Worm (Caenorhabditis elegans) whole organism, mixed stage, embryonic: ENCODE results near the gene W05E10.1.

Source experiments
- elt-3 ChIP-seq: fragments of 150-350 bp; optimal IDR thresholded peaks from 2 replicates; lab custom pipeline; 2014; ENCODE audit warnings: missing biosample characterization, missing genetic modification characterization
- lin-13 ChIP-seq: fragments of 150-350 bp; optimal IDR thresholded peaks from 2 replicates; lab custom pipeline; 2014; ENCODE audit warnings: missing biosample characterization, missing genetic modification characterization
- nhr-237 ChIP-seq: fragments of 150-350 bp; optimal IDR thresholded peaks from 2 replicates; lab custom pipeline; 2014; ENCODE audit warnings: missing biosample characterization, missing genetic modification characterization
- sem-2 ChIP-seq: fragments of 200-800 bp; sonication (Bioruptor generic); optimal IDR thresholded peaks from 2 replicates; lab custom pipeline; 2018; ENCODE audit warnings: mild to moderate bottlenecking, missing genetic modification characterization, missing compliant biosample characterization
- snpc-4 ChIP-seq: fragments of 150-350 bp; optimal IDR thresholded peaks from 2 replicates; lab custom pipeline; 2014; ENCODE audit warnings: missing biosample characterization, missing genetic modification characterization

ce11 chrV:11704658-11705057 lies 13.2 kb upstream of the W05E10.1 start:
- TF ChIP-seq lin-13 (tag; lab: Kevin White, UChicago) (no peak), elt-3 (tag; lab: Kevin White, UChicago) (no peak), sem-2 (GFP tag; lab: Kevin White, UChicago) (no peak), snpc-4 (tag; lab: Kevin White, UChicago) (no peak), nhr-237 (tag; lab: Kevin White, UChicago) (no peak)
